Worm (Caenorhabditis elegans) whole organism, L3 larva: ENCODE data around the gene F41F3.3.

Source experiments
- R02D3.7 ChIP-seq: fragments of 150-350 bp; optimal IDR thresholded peaks from 2 replicates; lab custom pipeline; 2014; ENCODE audit warnings: missing biosample characterization, missing genetic modification characterization
- ZK546.5 ChIP-seq: sonication (generic microtip); optimal IDR thresholded peaks from 2 replicates; lab custom pipeline; 2017; ENCODE audit warnings: missing biosample characterization, missing genetic modification characterization
- aly-2 ChIP-seq: fragments of 150-350 bp; optimal IDR thresholded peaks from 2 replicates; lab custom pipeline; 2014; ENCODE audit warnings: missing biosample characterization, missing genetic modification characterization
- ama-1 ChIP-seq: fragments of 150-350 bp; optimal IDR thresholded peaks from 2 replicates; lab custom pipeline; 2018
- ceh-16 ChIP-seq: sonication (generic microtip); optimal IDR thresholded peaks from 2 replicates; lab custom pipeline; 2017; ENCODE audit warnings: missing biosample characterization, missing genetic modification characterization
- ceh-28 ChIP-seq: fragments of 150-350 bp; optimal IDR thresholded peaks from 2 replicates; lab custom pipeline; 2014; ENCODE audit warnings: missing biosample characterization, missing genetic modification reagents, missing genetic modification characterization
- ceh-9 ChIP-seq: sonication (generic microtip); optimal IDR thresholded peaks from 2 replicates; lab custom pipeline; 2018; ENCODE audit warnings: missing biosample characterization, missing genetic modification characterization
- daf-12 ChIP-seq: fragments of 150-350 bp; optimal IDR thresholded peaks from 2 replicates; lab custom pipeline; 2014; ENCODE audit warnings: missing biosample characterization, missing genetic modification reagents, missing genetic modification characterization
- egl-27 ChIP-seq: sonication (generic microtip); optimal IDR thresholded peaks from 4 replicates; lab custom pipeline; 2017; ENCODE audit warnings: missing biosample characterization, missing genetic modification reagents, missing genetic modification characterization
- elt-1 ChIP-seq: fragments of 150-350 bp; optimal IDR thresholded peaks from 2 replicates; lab custom pipeline; 2014; ENCODE audit warnings: missing biosample characterization, missing genetic modification characterization
- elt-2 ChIP-seq: sonication (generic microtip); optimal IDR thresholded peaks from 2 replicates; lab custom pipeline; 2016; ENCODE audit warnings: missing genetic modification reagents, mild to moderate bottlenecking, missing genetic modification characterization, missing compliant biosample characterization
- fkh-10 ChIP-seq: sonication (generic microtip); optimal IDR thresholded peaks from 2 replicates; lab custom pipeline; 2017; ENCODE audit warnings: missing biosample characterization, missing genetic modification reagents, missing genetic modification characterization
- fkh-2 ChIP-seq: fragments of 150-350 bp; optimal IDR thresholded peaks from 2 replicates; lab custom pipeline; 2014; ENCODE audit warnings: missing biosample characterization, missing genetic modification reagents, missing genetic modification characterization
- fos-1 ChIP-seq: fragments of 150-350 bp; optimal IDR thresholded peaks from 2 replicates; lab custom pipeline; 2014; ENCODE audit warnings: missing biosample characterization, missing genetic modification characterization
- hmg-11 ChIP-seq: sonication (generic microtip); optimal IDR thresholded peaks from 2 replicates; lab custom pipeline; 2016; ENCODE audit warnings: missing genetic modification characterization, missing compliant biosample characterization
- jun-1 ChIP-seq: fragments of 150-350 bp; optimal IDR thresholded peaks from 2 replicates; lab custom pipeline; 2014; ENCODE audit warnings: missing biosample characterization, missing genetic modification reagents, missing genetic modification characterization
- lin-39 ChIP-seq: fragments of 150-350 bp; optimal IDR thresholded peaks from 2 replicates; lab custom pipeline; 2018; ENCODE audit warnings: missing biosample characterization, missing genetic modification reagents, missing genetic modification characterization
- lsy-12 ChIP-seq: sonication (generic microtip); optimal IDR thresholded peaks from 2 replicates; lab custom pipeline; 2016; ENCODE audit warnings: mild to moderate bottlenecking, missing genetic modification characterization, missing compliant biosample characterization
- nfya-1 ChIP-seq: sonication (generic microtip); optimal IDR thresholded peaks from 2 replicates; lab custom pipeline; 2017; ENCODE audit warnings: missing genetic modification characterization, mild to moderate bottlenecking, missing compliant biosample characterization, antibody characterized with exemption, moderate library complexity; ENCODE audit not compliant: insufficient read depth
- nhr-11 ChIP-seq: fragments of 150-350 bp; optimal IDR thresholded peaks from 2 replicates; lab custom pipeline; 2014; ENCODE audit warnings: missing biosample characterization, missing genetic modification characterization
- nhr-23 ChIP-seq: fragments of 150-350 bp; optimal IDR thresholded peaks from 2 replicates; lab custom pipeline; 2014; ENCODE audit warnings: missing biosample characterization, missing genetic modification reagents, missing genetic modification characterization
- nhr-237 ChIP-seq: fragments of 150-350 bp; optimal IDR thresholded peaks from 2 replicates; lab custom pipeline; 2014; ENCODE audit warnings: missing biosample characterization, missing genetic modification characterization
- nhr-25 ChIP-seq: sonication (generic microtip); optimal IDR thresholded peaks from 2 replicates; lab custom pipeline; 2017; ENCODE audit warnings: missing biosample characterization, missing genetic modification characterization
- nhr-28 ChIP-seq: fragments of 150-350 bp; optimal IDR thresholded peaks from 2 replicates; lab custom pipeline; 2014; ENCODE audit warnings: missing biosample characterization, missing genetic modification characterization
- nhr-43 ChIP-seq: sonication (generic microtip); optimal IDR thresholded peaks from 2 replicates; lab custom pipeline; 2016; ENCODE audit warnings: mild to moderate bottlenecking, missing genetic modification characterization, missing compliant biosample characterization; ENCODE audit not compliant: poor library complexity, severe bottlenecking
- nhr-67 ChIP-seq: fragments of 150-350 bp; optimal IDR thresholded peaks from 2 replicates; lab custom pipeline; 2014; ENCODE audit warnings: missing biosample characterization, missing genetic modification characterization
- pqm-1 ChIP-seq: fragments of 150-350 bp; optimal IDR thresholded peaks from 2 replicates; lab custom pipeline; 2017; ENCODE audit warnings: missing biosample characterization, missing genetic modification characterization, inconsistent platforms
- sea-2 ChIP-seq: fragments of 150-350 bp; sonication (generic microtip); optimal IDR thresholded peaks from 4 replicates; lab custom pipeline; 2014; ENCODE audit warnings: missing biosample characterization, missing genetic modification reagents, missing genetic modification characterization
- snpc-4 ChIP-seq: fragments of 150-350 bp; optimal IDR thresholded peaks from 2 replicates; lab custom pipeline; 2014; ENCODE audit warnings: missing biosample characterization, missing genetic modification characterization
- tbx-2 ChIP-seq: sonication (generic microtip); optimal IDR thresholded peaks from 2 replicates; lab custom pipeline; 2016; ENCODE audit warnings: mild to moderate bottlenecking, missing genetic modification characterization, missing compliant biosample characterization
- zag-1 ChIP-seq: fragments of 150-350 bp; optimal IDR thresholded peaks from 2 replicates; lab custom pipeline; 2014; ENCODE audit warnings: missing biosample characterization, missing genetic modification characterization
- ztf-11 ChIP-seq: fragments of 150-350 bp; optimal IDR thresholded peaks from 2 replicates; lab custom pipeline; 2014; ENCODE audit warnings: missing biosample characterization, missing genetic modification characterization
- ztf-4 ChIP-seq: fragments of 150-350 bp; optimal IDR thresholded peaks from 2 replicates; lab custom pipeline; 2014; ENCODE audit warnings: missing biosample characterization, missing genetic modification characterization

F41F3.3 gene

DNA sequence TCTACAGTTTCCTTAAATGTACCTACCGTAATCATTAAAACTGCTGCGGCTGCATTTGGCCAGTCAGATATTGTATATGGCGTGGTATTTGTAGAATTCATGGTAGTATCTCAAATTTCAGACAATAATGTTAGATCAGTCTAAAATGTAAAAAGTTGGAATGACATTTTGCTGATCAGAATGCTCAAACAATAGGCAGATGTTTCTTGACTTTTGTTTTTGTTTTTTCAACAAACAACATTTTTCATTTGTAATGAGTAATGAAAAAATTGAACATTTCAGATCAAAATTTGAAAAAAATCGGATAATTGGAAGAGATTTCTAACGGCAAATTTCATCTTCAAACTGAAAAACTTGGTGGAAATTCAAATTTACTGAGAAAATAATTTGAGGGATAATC, 20.6 kb upstream of the F41F3.3 start, which contains the start of gene srx-77:
Gene srx-77 (minus strand): TSS at position 101 of the 400 bp plus-strand sequence.
- no peak for TF ChIP-seq egl-27 (tag; lab: Kevin White, UChicago)
- no peak for TF ChIP-seq fos-1 (tag; lab: Kevin White, UChicago)

DNA sequence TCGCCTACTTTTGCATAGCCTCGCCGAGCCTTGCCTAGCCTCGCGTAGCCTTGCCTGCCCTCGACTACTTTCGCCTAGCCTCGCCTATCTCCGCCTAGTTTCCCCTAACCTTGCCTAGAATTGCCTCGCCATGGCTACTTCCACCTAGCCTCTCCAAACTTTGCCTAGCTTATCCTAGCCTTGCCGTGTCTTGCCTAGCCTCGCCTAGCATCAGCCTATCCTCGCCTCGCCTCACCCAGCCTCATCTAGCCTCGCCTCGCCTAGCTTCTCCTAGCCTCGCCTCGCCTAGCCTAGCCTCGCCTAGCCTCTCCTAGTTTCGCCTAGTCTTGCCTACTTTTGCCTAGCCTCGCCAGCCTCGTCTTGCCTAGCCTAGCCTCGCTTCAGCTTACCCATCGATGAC, 19.0 kb upstream of the F41F3.3 start:
- TF ChIP-seq fkh-10 (GFP tag; lab: Kevin White, UChicago) (no peak), ceh-28 (tag; lab: Kevin White, UChicago) (no peak), nhr-67 (tag; lab: Kevin White, UChicago) (no peak), ZK546.5 (no peak)

DNA sequence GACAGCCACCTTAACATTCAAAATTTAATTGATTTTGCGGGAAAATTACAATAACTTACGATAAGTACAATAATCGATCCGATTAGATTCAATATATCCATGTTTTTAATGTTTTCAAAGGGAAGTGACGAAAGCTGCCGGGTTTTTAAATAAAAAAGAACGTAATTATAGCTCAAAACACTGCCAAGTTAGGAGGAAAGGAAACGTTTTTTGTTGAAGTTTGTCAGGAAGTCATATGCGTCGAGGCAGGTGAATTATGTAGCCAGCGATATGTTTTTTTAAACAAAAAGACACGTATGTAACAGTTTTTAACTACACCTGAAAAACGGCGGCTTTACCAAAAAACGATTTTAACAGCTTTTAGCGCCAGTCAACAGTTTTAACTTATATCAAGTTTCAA, 17.6 kb upstream of the F41F3.3 start, which contains the start of gene srx-73:
Gene srx-73 (minus strand): TSS at position 101 of the 400 bp plus-strand sequence.
- TF ChIP-seq nhr-11 (tag; lab: Kevin White, UChicago) (no peak), pqm-1 (tag; lab: Kevin White, UChicago) (no peak), lin-39 (tag; lab: Kevin White, UChicago) (no peak), elt-1 (tag; lab: Kevin White, UChicago) (no peak), fkh-2 (tag; lab: Kevin White, UChicago) (no peak), elt-2 (tag; lab: Kevin White, UChicago) (no peak), nhr-28 (tag; lab: Kevin White, UChicago) (no peak), ama-1 (lab: Kevin White, UChicago) (no peak), jun-1 (tag; lab: Kevin White, UChicago) (no peak), ceh-28 (tag; lab: Kevin White, UChicago) (no peak), ceh-16 (tag; lab: Kevin White, UChicago) (no peak), nhr-237 (tag; lab: Kevin White, UChicago) (no peak), egl-27 (tag; lab: Kevin White, UChicago) (no peak), snpc-4 (no peak), daf-12 (tag; lab: Kevin White, UChicago) (no peak), ZK546.5 (no peak), lsy-12 (tag; lab: Kevin White, UChicago) (no peak), nhr-25 (no peak), tbx-2 (tag; lab: Kevin White, UChicago) (no peak), ceh-9 (tag; lab: Kevin White, UChicago) (no peak)

DNA sequence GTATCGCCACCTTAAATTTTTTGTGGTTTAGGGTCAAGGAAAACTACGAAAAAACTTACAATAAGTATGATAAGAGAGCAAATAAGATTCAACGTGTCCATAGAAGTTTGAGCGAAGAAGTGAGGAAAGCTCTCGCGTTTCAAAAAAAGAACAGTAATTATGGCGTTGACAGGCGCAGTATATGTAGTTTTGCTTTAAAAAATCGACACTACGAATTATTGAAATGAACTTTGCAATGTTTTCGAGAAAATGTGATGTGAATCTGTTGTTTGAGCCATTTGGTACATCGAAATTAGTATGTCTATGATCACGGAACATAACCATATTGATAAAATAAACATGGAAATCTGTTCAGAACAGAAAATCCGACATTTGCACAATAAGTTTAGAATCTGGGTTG, 14.4 kb upstream of the F41F3.3 start, which contains the start of gene srx-74:
Gene srx-74 (minus strand): TSS at position 101 of the 400 bp plus-strand sequence.
- TF ChIP-seq nhr-67 (tag; lab: Kevin White, UChicago) (no peak), nhr-28 (tag; lab: Kevin White, UChicago) (no peak), ztf-11 (no peak), hmg-11 (no peak), pqm-1 (tag; lab: Kevin White, UChicago) (no peak), fos-1 (tag; lab: Kevin White, UChicago) (no peak), aly-2 (tag; lab: Kevin White, UChicago) (no peak), lin-39 (tag; lab: Kevin White, UChicago) (no peak), tbx-2 (tag; lab: Kevin White, UChicago) (no peak), ceh-9 (tag; lab: Kevin White, UChicago) (no peak), elt-1 (tag; lab: Kevin White, UChicago) (no peak), nhr-23 (tag; lab: Kevin White, UChicago) (no peak), daf-12 (tag; lab: Kevin White, UChicago) (no peak)

DNA sequence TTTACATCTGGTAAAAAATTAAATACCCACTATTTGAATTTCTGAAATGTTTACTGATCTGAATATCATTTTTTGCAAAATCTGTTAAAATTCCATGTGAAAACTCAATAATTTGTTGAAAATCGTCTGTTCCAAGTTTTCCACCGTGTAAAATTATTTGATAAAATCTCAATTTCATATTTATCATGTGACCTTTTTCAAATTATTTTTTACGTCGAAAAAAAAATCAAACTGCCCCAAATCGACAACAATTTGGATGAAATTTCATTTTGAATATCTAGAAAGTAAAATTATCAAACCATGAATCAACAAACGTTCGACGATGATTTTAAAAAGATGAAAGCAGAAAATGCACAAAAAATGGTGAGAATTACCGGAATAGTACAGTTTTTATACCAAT, 7.1 kb upstream of the F41F3.3 start, which contains the start of gene F41F3.9:
Gene F41F3.9 (plus strand): TSS at position 301 of the 400 bp plus-strand sequence.
- TF ChIP-seq egl-27 (tag; lab: Kevin White, UChicago) = no peak
- TF ChIP-seq nhr-43 (tag; lab: Kevin White, UChicago) = no peak
- no peak for TF ChIP-seq R02D3.7
- no peak for TF ChIP-seq nfya-1 (tag; lab: Kevin White, UChicago)
- TF ChIP-seq zag-1 (tag; lab: Kevin White, UChicago) = no peak
- no peak for TF ChIP-seq nhr-11 (tag; lab: Kevin White, UChicago)
- no peak for TF ChIP-seq elt-2 (tag; lab: Kevin White, UChicago)
- no peak for TF ChIP-seq nhr-28 (tag; lab: Kevin White, UChicago)
- no peak for TF ChIP-seq ztf-4 (tag; lab: Kevin White, UChicago)
- TF ChIP-seq fos-1 (tag; lab: Kevin White, UChicago) = no peak
- TF ChIP-seq sea-2 = no peak
- TF ChIP-seq jun-1 (tag; lab: Kevin White, UChicago) = no peak
- no peak for TF ChIP-seq ceh-28 (tag; lab: Kevin White, UChicago)
- no peak for TF ChIP-seq daf-12 (tag; lab: Kevin White, UChicago)
